Fruit fly (Drosophila melanogaster) whole organism, embryonic: ENCODE results near the gene brm.

Source experiments
- Aef1 ChIP-seq: fragments of 200-800 bp; sonication (Bioruptor generic); IDR thresholded peaks from 3 replicates; pipeline ENCODE4 v1.3.6; 2022; ENCODE audit warnings: missing biosample characterization, missing genetic modification characterization
- CG10209 ChIP-seq: fragments of 200-800 bp; sonication (Bioruptor generic); optimal IDR thresholded peaks from 3 replicates; lab custom pipeline; 2017; ENCODE audit warnings: missing biosample characterization, mild to moderate bottlenecking, missing genetic modification characterization, missing genetic modification reagents
- CG1024 ChIP-seq: fragments of 200-800 bp; sonication (Bioruptor generic); IDR thresholded peaks from 2 replicates; pipeline ENCODE4 v1.3.6; 2022; ENCODE audit warnings: missing biosample characterization, missing genetic modification characterization
- CG10274 ChIP-seq: fragments of 200-800 bp; sonication (Bioruptor generic); optimal IDR thresholded peaks from 3 replicates; lab custom pipeline; 2017; ENCODE audit warnings: missing biosample characterization, mild to moderate bottlenecking, missing genetic modification characterization
- CG10565 ChIP-seq: fragments of 200-800 bp; sonication (Bioruptor generic); optimal IDR thresholded peaks from 3 replicates; lab custom pipeline; 2016; ENCODE audit warnings: missing biosample characterization, mild to moderate bottlenecking, missing genetic modification characterization
- CG10654 ChIP-seq: fragments of 200-800 bp; sonication (Bioruptor generic); optimal IDR thresholded peaks from 2 replicates; lab custom pipeline; 2016; ENCODE audit warnings: missing biosample characterization, missing genetic modification characterization
- CG12299 ChIP-seq: fragments of 200-800 bp; sonication (Bioruptor generic); optimal IDR thresholded peaks from 2 replicates; lab custom pipeline; 2018; ENCODE audit warnings: missing biosample characterization, mild to moderate bottlenecking, missing genetic modification characterization
- CG13123 ChIP-seq: fragments of 200-800 bp; sonication (Bioruptor generic); optimal IDR thresholded peaks from 2 replicates; lab custom pipeline; 2016; ENCODE audit warnings: missing biosample characterization, missing genetic modification characterization
- CG14441 ChIP-seq: fragments of 200-800 bp; sonication (Bioruptor generic); IDR thresholded peaks from 2 replicates; pipeline ENCODE4 v1.3.6; 2022; ENCODE audit warnings: missing biosample characterization, missing genetic modification characterization
- CG15514 ChIP-seq: fragments of 200-800 bp; sonication (Bioruptor generic); optimal IDR thresholded peaks from 3 replicates; lab custom pipeline; 2017; ENCODE audit warnings: missing biosample characterization, missing genetic modification characterization, mild to moderate bottlenecking, moderate library complexity, missing genetic modification reagents
- CG17829 ChIP-seq: fragments of 200-800 bp; optimal IDR thresholded peaks from 2 replicates; lab custom pipeline; 2019; ENCODE audit warnings: missing biosample characterization, mild to moderate bottlenecking, missing genetic modification characterization, moderate library complexity
- CG2678 ChIP-seq: fragments of 200-800 bp; sonication (Bioruptor generic); optimal IDR thresholded peaks from 3 replicates; lab custom pipeline; 2019; ENCODE audit warnings: missing biosample characterization, mild to moderate bottlenecking, missing genetic modification characterization, moderate library complexity
- CG3281 ChIP-seq: fragments of 200-800 bp; sonication (Bioruptor generic); optimal IDR thresholded peaks from 3 replicates; lab custom pipeline; 2017; ENCODE audit warnings: missing biosample characterization, mild to moderate bottlenecking, missing genetic modification characterization
- CG33213 ChIP-seq: fragments of 200-800 bp; sonication (Bioruptor generic); optimal IDR thresholded peaks from 3 replicates; lab custom pipeline; 2016; ENCODE audit warnings: missing biosample characterization, missing genetic modification characterization
- CG6175 ChIP-seq: fragments of 200-800 bp; sonication (Bioruptor generic); IDR thresholded peaks from 3 replicates; pipeline ENCODE4 v1.3.6; 2022; ENCODE audit warnings: missing biosample characterization, missing genetic modification characterization
- CG6854 ChIP-seq: fragments of 200-800 bp; sonication (Bioruptor generic); optimal IDR thresholded peaks from 3 replicates; lab custom pipeline; 2017; ENCODE audit warnings: missing biosample characterization, mild to moderate bottlenecking, missing genetic modification characterization
- CG7357 ChIP-seq: fragments of 200-800 bp; sonication (Bioruptor generic); IDR thresholded peaks from 3 replicates; pipeline ENCODE4 v1.3.6; 2022; ENCODE audit warnings: missing biosample characterization, missing genetic modification characterization
- CG7786 ChIP-seq: fragments of 200-800 bp; sonication (Bioruptor generic); optimal IDR thresholded peaks from 2 replicates; lab custom pipeline; 2016; ENCODE audit warnings: missing biosample characterization, missing genetic modification characterization
- Dad ChIP-seq: fragments of 200-800 bp; sonication (Bioruptor generic); optimal IDR thresholded peaks from 3 replicates; lab custom pipeline; 2016; ENCODE audit warnings: missing biosample characterization, missing genetic modification characterization
- Deaf1 ChIP-seq: fragments of 200-800 bp; optimal IDR thresholded peaks from 3 replicates; lab custom pipeline; 2019; ENCODE audit warnings: missing biosample characterization, mild to moderate bottlenecking, missing genetic modification characterization, moderate library complexity
- Dref ChIP-seq: fragments of 200-800 bp; sonication (Bioruptor generic); IDR thresholded peaks from 2 replicates; pipeline ENCODE4 v1.3.6; 2022; ENCODE audit warnings: missing biosample characterization, missing genetic modification characterization
- Ets65A ChIP-seq: fragments of 200-800 bp; sonication (Bioruptor generic); peaks from one replicate; lab custom pipeline; 2016; ENCODE audit warnings: missing biosample characterization, missing genetic modification characterization
- GATAe ChIP-seq: fragments of 200-800 bp; sonication (Bioruptor generic); conservative IDR thresholded peaks from 2 replicates; pipeline ENCODE4 v1.3.6; 2022; ENCODE audit warnings: missing biosample characterization, missing genetic modification characterization
- Hey ChIP-seq: fragments of 200-800 bp; sonication (Bioruptor generic); optimal IDR thresholded peaks from 3 replicates; lab custom pipeline; 2018; ENCODE audit warnings: missing biosample characterization, mild to moderate bottlenecking, missing genetic modification characterization
- Lpt ChIP-seq: fragments of >200 bp; optimal IDR thresholded peaks from 2 replicates; lab custom pipeline; 2018; ENCODE audit warnings: missing biosample characterization, missing genetic modification characterization
- MESR4 ChIP-seq: fragments of 200-800 bp; sonication (Bioruptor generic); optimal IDR thresholded peaks from 2 replicates; lab custom pipeline; 2018; ENCODE audit warnings: missing biosample characterization, mild to moderate bottlenecking, missing genetic modification characterization, moderate library complexity
- NC2β ChIP-seq: fragments of 200-800 bp; sonication (Bioruptor generic); optimal IDR thresholded peaks from 2 replicates; lab custom pipeline; 2016; ENCODE audit warnings: missing biosample characterization, missing genetic modification characterization
- PHDP ChIP-seq: fragments of 200-800 bp; sonication (Bioruptor generic); optimal IDR thresholded peaks from 3 replicates; lab custom pipeline; 2018; ENCODE audit warnings: missing biosample characterization, mild to moderate bottlenecking, missing genetic modification characterization, moderate library complexity
- Pdp1 ChIP-seq, 2 experiments: fragments of 200-800 bp; sonication (Bioruptor generic); optimal IDR thresholded peaks; 3 replicates each; lab custom pipeline; 2016; ENCODE audit warnings: missing biosample characterization in 2 of 2, missing genetic modification characterization in 2 of 2, mild to moderate bottlenecking in 1 of 2, moderate library complexity in 1 of 2
- Ptx1 ChIP-seq: fragments of 200-800 bp; sonication (Bioruptor generic); IDR thresholded peaks from 2 replicates; pipeline ENCODE4 v1.3.6; 2022; ENCODE audit warnings: missing biosample characterization, missing genetic modification characterization
- Scr ChIP-seq: fragments of 200-800 bp; sonication (Bioruptor generic); IDR thresholded peaks from 2 replicates; pipeline ENCODE4 v1.3.6; 2022; ENCODE audit warnings: missing biosample characterization, missing genetic modification characterization; ENCODE audit not compliant: partially characterized antibody
- Trl ChIP-seq, 3 experiments: fragments of >200 bp in 2 of 3; fragments of 200-800 bp in 1 of 3; sonication (Bioruptor generic) in 1 of 3; optimal IDR thresholded peaks; 2 replicates in 1 of 3; 3 replicates in 2 of 3; lab custom pipeline; 2016 to 2017; ENCODE audit warnings: missing biosample characterization in 1 of 3, missing genetic modification characterization in 1 of 3
- YL-1 ChIP-seq: fragments of 200-800 bp; sonication (Bioruptor generic); optimal IDR thresholded peaks from 3 replicates; lab custom pipeline; 2017; ENCODE audit warnings: missing biosample characterization, mild to moderate bottlenecking, missing genetic modification characterization
- abd-A ChIP-seq: fragments of 200-800 bp; sonication (Bioruptor generic); optimal IDR thresholded peaks from 3 replicates; lab custom pipeline; 2019; ENCODE audit warnings: missing biosample characterization, mild to moderate bottlenecking, missing genetic modification characterization, moderate library complexity
- cas ChIP-seq: fragments of 200-800 bp; sonication (Bioruptor generic); IDR thresholded peaks from 2 replicates; pipeline ENCODE4 v1.3.6; 2022; ENCODE audit warnings: missing biosample characterization, missing genetic modification characterization
- ci ChIP-seq: fragments of 200-800 bp; sonication (Bioruptor generic); IDR thresholded peaks from 3 replicates; pipeline ENCODE4 v1.3.6; 2022; ENCODE audit warnings: missing biosample characterization, missing genetic modification characterization
- corto ChIP-seq: fragments of 200-800 bp; sonication (Bioruptor generic); optimal IDR thresholded peaks from 2 replicates; lab custom pipeline; 2016; ENCODE audit warnings: missing biosample characterization, mild to moderate bottlenecking, missing genetic modification characterization, moderate library complexity
- crol ChIP-seq: fragments of 200-800 bp; sonication (Bioruptor generic); IDR thresholded peaks from 2 replicates; pipeline ENCODE4 v1.3.6; 2022; ENCODE audit warnings: missing biosample characterization, missing genetic modification characterization
- dati ChIP-seq: fragments of 200-800 bp; sonication (Bioruptor generic); IDR thresholded peaks from 2 replicates; pipeline ENCODE4 v1.3.6; 2022; ENCODE audit warnings: missing biosample characterization, missing genetic modification characterization
- grau ChIP-seq: fragments of 200-800 bp; optimal IDR thresholded peaks from 3 replicates; lab custom pipeline; 2019; ENCODE audit warnings: missing biosample characterization, mild to moderate bottlenecking, missing genetic modification characterization, moderate library complexity
- gsb ChIP-seq: fragments of 200-800 bp; sonication (Bioruptor generic); IDR thresholded peaks from 2 replicates; pipeline ENCODE4 v1.3.6; 2022; ENCODE audit warnings: missing biosample characterization, missing genetic modification characterization
- hbn ChIP-seq: fragments of 200-800 bp; sonication (Bioruptor generic); IDR thresholded peaks from 2 replicates; pipeline ENCODE4 v1.3.6; 2022; ENCODE audit warnings: missing biosample characterization, missing genetic modification characterization; ENCODE audit not compliant: partially characterized antibody
- hkb ChIP-seq, 2 experiments: fragments of 200-800 bp in 1 of 2; fragments of >200 bp in 1 of 2; sonication (Bioruptor generic) in 1 of 2; IDR thresholded peaks in 1 of 2; optimal IDR thresholded peaks in 1 of 2; 2 replicates each; pipeline versions ENCODE4 v1.3.6 to Lab custom; 2017 to 2022; ENCODE audit warnings: missing biosample characterization in 1 of 2, missing genetic modification characterization in 1 of 2
- insv ChIP-seq, 2 experiments: fragments of 200-800 bp; sonication (Bioruptor generic); optimal IDR thresholded peaks; 3 replicates each; lab custom pipeline; 2016 to 2018; ENCODE audit warnings: missing biosample characterization in 2 of 2, missing genetic modification characterization in 2 of 2
- kni ChIP-seq: fragments of 200-800 bp; sonication (Bioruptor generic); optimal IDR thresholded peaks from 3 replicates; lab custom pipeline; 2017; ENCODE audit warnings: mild to moderate bottlenecking, missing biosample characterization, missing genetic modification reagents, missing genetic modification characterization
- lov ChIP-seq, 2 experiments: fragments of 200-800 bp in 1 of 2; fragments of >200 bp in 1 of 2; sonication (Bioruptor generic) in 1 of 2; IDR thresholded peaks in 1 of 2; optimal IDR thresholded peaks in 1 of 2; 2 replicates in 1 of 2; 3 replicates in 1 of 2; pipeline versions ENCODE4 v1.3.6 to Lab custom; 2017 to 2022; ENCODE audit warnings: missing biosample characterization in 1 of 2, missing genetic modification characterization in 1 of 2
- pfk ChIP-seq: fragments of 200-800 bp; sonication (Bioruptor generic); optimal IDR thresholded peaks from 2 replicates; lab custom pipeline; 2018; ENCODE audit warnings: missing biosample characterization, mild to moderate bottlenecking, missing genetic modification characterization, moderate library complexity
- sens-2 ChIP-seq: fragments of 200-800 bp; sonication (Bioruptor generic); IDR thresholded peaks from 2 replicates; pipeline ENCODE4 v1.3.6; 2022; ENCODE audit warnings: missing biosample characterization, missing genetic modification characterization
- tx ChIP-seq: fragments of 200-800 bp; sonication (Bioruptor generic); optimal IDR thresholded peaks from 2 replicates; lab custom pipeline; 2016; ENCODE audit warnings: missing biosample characterization, missing genetic modification characterization
- usp ChIP-seq: fragments of >200 bp; optimal IDR thresholded peaks from 2 replicates; lab custom pipeline; 2017; ENCODE audit warnings: missing biosample characterization, missing genetic modification characterization
- vvl ChIP-seq: fragments of 200-800 bp; sonication (Bioruptor generic); IDR thresholded peaks from 2 replicates; pipeline ENCODE4 v1.3.6; 2022; ENCODE audit warnings: missing biosample characterization, missing genetic modification characterization
- yki ChIP-seq: fragments of >200 bp; optimal IDR thresholded peaks from 3 replicates; lab custom pipeline; 2018

brm gene

DNA sequence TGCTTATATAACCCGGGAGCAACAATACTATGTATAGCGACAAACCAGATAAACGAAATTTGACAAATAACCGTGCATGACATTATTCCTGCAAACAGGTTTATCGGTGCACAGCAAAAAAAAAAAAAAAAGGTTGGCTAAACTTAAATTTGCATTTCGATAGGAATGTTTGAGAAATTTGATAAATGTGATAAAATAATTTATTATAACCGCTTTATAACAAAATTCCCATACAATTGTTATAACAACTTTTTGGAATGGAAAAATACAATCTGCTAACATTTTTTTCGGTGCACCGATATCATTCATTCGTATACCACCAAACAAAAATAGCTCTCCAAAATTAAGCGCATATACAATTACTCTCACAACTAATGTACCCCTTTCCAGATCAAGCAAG is 5.1 kb downstream of the brm start (continued):
- TF ChIP-seq CG10654 (GFP tag; lab: Kevin White, UChicago), result peak; percentile 18
- TF ChIP-seq abd-A (tag; lab: Kevin White, UChicago), result no peak
- no peak for TF ChIP-seq Hey (tag; lab: Kevin White, UChicago)
- TF ChIP-seq CG10209 (GFP tag; lab: Kevin White, UChicago), result peak; percentile 28
- no peak for TF ChIP-seq crol (GFP tag; lab: Robert Waterston, UW)
- no peak for TF ChIP-seq CG7786
- peak; percentile 51 for TF ChIP-seq CG15514 (GFP tag; lab: Kevin White, UChicago)
- peak; percentile 66 for TF ChIP-seq CG14441
- TF ChIP-seq NC2β (GFP tag; lab: Kevin White, UChicago), result no peak
- TF ChIP-seq yki (lab: Kevin White, UChicago), result no peak
- TF ChIP-seq PHDP (tag; lab: Kevin White, UChicago), result peak; percentile 53
- no peak for TF ChIP-seq CG6175 (GFP tag; lab: Robert Waterston, UW)
- no peak for TF ChIP-seq kni (GFP tag; lab: Kevin White, UChicago)
- TF ChIP-seq CG12299 (tag; lab: Kevin White, UChicago), result no peak
- peak; percentile 10 to 86 for TF ChIP-seq Pdp1 (GFP tag; optimal IDR thresholded peaks at IDR 0.05; lab: Kevin White, UChicago)
- peak; percentile 59; the same call in 2 of the 3 replicates for TF ChIP-seq CG7357 (GFP tag; lab: Robert Waterston, UW)
- peak; percentile 61 for TF ChIP-seq GATAe
- no peak for TF ChIP-seq CG10565
- no peak for TF ChIP-seq Lpt
- no peak for TF ChIP-seq CG13123
- no peak for TF ChIP-seq Dref
- TF ChIP-seq ci (GFP tag; lab: Robert Waterston, UW), result no peak
- TF ChIP-seq CG1024 (GFP tag; lab: Robert Waterston, UW), result no peak
- TF ChIP-seq Aef1, result peak; percentile 50
- TF ChIP-seq hkb (optimal IDR thresholded peaks at IDR 0.05; lab: Kevin White, UChicago), result no peak
- TF ChIP-seq hkb (GFP tag; IDR thresholded peaks at IDR 0.05; lab: Robert Waterston, UW), result peak; percentile 72
- TF ChIP-seq CG33213, result no peak
- peak; percentile 55 for TF ChIP-seq CG17829 (tag; lab: Kevin White, UChicago)
- no peak for TF ChIP-seq tx (GFP tag; lab: Kevin White, UChicago)
- TF ChIP-seq pfk, result no peak
- TF ChIP-seq corto (GFP tag; lab: Kevin White, UChicago), result no peak
- TF ChIP-seq CG3281 (GFP tag; lab: Kevin White, UChicago), result peak; percentile 35
- TF ChIP-seq gsb (GFP tag; lab: Robert Waterston, UW), result peak; percentile 71
- TF ChIP-seq cas (GFP tag; lab: Robert Waterston, UW), result no peak
- TF ChIP-seq usp (GFP tag; lab: Kevin White, UChicago), result no peak
- TF ChIP-seq Ets65A, result peak; percentile 16
- no peak for TF ChIP-seq hbn (GFP tag; lab: Robert Waterston, UW)
- peak; percentile 44 for TF ChIP-seq grau (tag; lab: Kevin White, UChicago)
- TF ChIP-seq dati (GFP tag; lab: Robert Waterston, UW), result no peak
- TF ChIP-seq, all 482 proteins: peak for 149

DNA sequence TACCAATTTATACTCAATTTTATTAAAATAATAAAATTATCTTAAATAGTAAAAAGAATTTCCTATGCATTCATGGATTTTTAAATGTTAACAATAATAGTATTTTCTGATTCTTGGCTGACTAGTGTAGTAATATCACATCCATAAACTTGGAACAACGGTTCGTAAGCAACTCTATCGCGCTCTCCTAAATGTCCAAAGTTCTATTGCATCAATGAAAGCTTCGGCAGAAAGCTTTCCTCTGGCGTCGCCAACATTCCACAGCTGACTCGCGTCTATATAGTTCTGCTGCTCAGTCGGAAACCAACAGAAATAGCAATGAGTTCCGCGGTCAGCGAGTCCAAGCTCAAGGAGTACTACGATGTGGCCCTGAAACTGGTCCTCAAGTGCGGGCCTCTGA is 5.9 kb downstream of the brm start, which contains the start of gene CG17029:
CG17029 (plus strand) TSS at position 113 of the 400 bp plus-strand sequence.
- TF ChIP-seq lov (optimal IDR thresholded peaks at IDR 0.05; lab: Kevin White, UChicago) (no peak), lov (GFP tag; IDR thresholded peaks at IDR 0.05; lab: Robert Waterston, UW) (no peak), CG2678 (tag; lab: Kevin White, UChicago) (peak; percentile 54), Deaf1 (tag; lab: Kevin White, UChicago) (peak; percentile 17), Pdp1 (GFP tag; optimal IDR thresholded peaks at IDR 0.05; lab: Kevin White, UChicago) (peak in 1 of 2 experiments; percentile 42), sens-2 (GFP tag; lab: Robert Waterston, UW) (no peak), MESR4 (GFP tag; lab: Kevin White, UChicago) (no peak), CG10274 (GFP tag; lab: Kevin White, UChicago) (no peak), Trl (optimal IDR thresholded peaks at IDR 0.05; lab: Kevin White, UChicago) (no peak), Trl (GFP tag; optimal IDR thresholded peaks at IDR 0.05; lab: Kevin White, UChicago) (no peak), YL-1 (GFP tag; lab: Kevin White, UChicago) (no peak), CG6854 (GFP tag; lab: Kevin White, UChicago) (peak; percentile 44), Scr (GFP tag; lab: Robert Waterston, UW) (peak; percentile 14; the same call in 1 of the 2 replicates), CG15514 (GFP tag; lab: Kevin White, UChicago) (peak; percentile 24), Ptx1 (no peak), Dad (no peak), vvl (GFP tag; lab: Robert Waterston, UW) (0 out of 2 replicates have a peak, but pooled peaks have one; percentile 14), insv (GFP tag; optimal IDR thresholded peaks at IDR 0.05; lab: Kevin White, UChicago) (no peak)
